Worm (Caenorhabditis elegans): ENCODE data around the gene F55A4.13.
A peak's percentile ranks its signal among the peaks of the same experiment; 100 is the strongest.

The F55A4.13 gene

ce11 chrX:992650-993403 lies 24.5 kb downstream of the F55A4.13 start (continued):
- TF ChIP-seq egl-27 (tag; optimal IDR thresholded peaks at IDR 0.05), result no peak
- peak; percentile 85 for TF ChIP-seq hmg-1.1 (GFP tag; IDR thresholded peaks at IDR 0.05)
- TF ChIP-seq nhr-237 (tag; optimal IDR thresholded peaks at IDR 0.05), result no peak
- no peak; the same call in 1 of the 2 replicates for TF ChIP-seq dmd-6 (GFP tag; IDR thresholded peaks at IDR 0.05)
- TF ChIP-seq lsy-2 (tag; optimal IDR thresholded peaks at IDR 0.05), result peak in 1 of 2 experiments; percentile 62
- TF ChIP-seq zag-1 (tag; optimal IDR thresholded peaks at IDR 0.05), result no peak
- TF ChIP-seq snpc-4 (tag; optimal IDR thresholded peaks at IDR 0.05), result no peak
- TF ChIP-seq nhr-11 (tag; optimal IDR thresholded peaks at IDR 0.05), result peak; percentile 47
- TF ChIP-seq vab-7 (GFP tag; IDR thresholded peaks at IDR 0.05), result no peak
- TF ChIP-seq lin-15B (tag; optimal IDR thresholded peaks at IDR 0.05), result no peak
- TF ChIP-seq ZK546.5 (tag; optimal IDR thresholded peaks at IDR 0.05), result no peak
- TF ChIP-seq mxl-3 (GFP tag; optimal IDR thresholded peaks at IDR 0.05), result no peak
- no peak for TF ChIP-seq madf-9 (GFP tag; conservative IDR thresholded peaks at IDR 0.05)
- no peak for TF ChIP-seq lin-29 (GFP tag; IDR thresholded peaks at IDR 0.05)
- no peak for TF ChIP-seq daf-12 (tag; optimal IDR thresholded peaks at IDR 0.05)
- TF ChIP-seq lin-39 (tag; optimal IDR thresholded peaks at IDR 0.05), result no peak
- TF ChIP-seq ceh-28 (tag; optimal IDR thresholded peaks at IDR 0.05), result no peak
- TF ChIP-seq spr-1 (tag; optimal IDR thresholded peaks at IDR 0.05), result peak; percentile 6
- TF ChIP-seq nhr-42 (GFP tag; IDR thresholded peaks at IDR 0.05), result no peak
- TF ChIP-seq F44E2.7 (GFP tag; IDR thresholded peaks at IDR 0.05), result no peak
- TF ChIP-seq F10B5.3 (tag; optimal IDR thresholded peaks at IDR 0.05), result no peak
- TF ChIP-seq lim-7 (GFP tag; IDR thresholded peaks at IDR 0.05), result no peak
- peak; percentile 82 for TF ChIP-seq F37D6.2 (tag; optimal IDR thresholded peaks at IDR 0.05)
- TF ChIP-seq nhr-76 (tag; optimal IDR thresholded peaks at IDR 0.05), result no peak
- TF ChIP-seq lin-13 (GFP tag; optimal IDR thresholded peaks at IDR 0.05), result no peak
- no peak for TF ChIP-seq F49E8.2 (tag; optimal IDR thresholded peaks at IDR 0.05; ENCODE audit: borderline replicate concordance)
- no peak for TF ChIP-seq unc-130 (GFP tag; optimal IDR thresholded peaks at IDR 0.05)
- TF ChIP-seq daf-19 (GFP tag; conservative IDR thresholded peaks at IDR 0.05), result 0 out of 2 replicates have a peak, but pooled peaks have one; percentile 12
- TF ChIP-seq egl-43 (GFP tag; IDR thresholded peaks at IDR 0.05), result no peak; the same call in 1 of the 2 replicates
- TF ChIP-seq mes-2 (tag; optimal IDR thresholded peaks at IDR 0.05; ENCODE audit: poor library complexity, severe bottlenecking), result peak; percentile 12
- no peak for TF ChIP-seq nhr-6 (tag; optimal IDR thresholded peaks at IDR 0.05)
- no peak for TF ChIP-seq ZK337.2 (GFP tag; IDR thresholded peaks at IDR 0.05)
- TF ChIP-seq ctbp-1 (GFP tag; IDR thresholded peaks at IDR 0.05), result 0 out of 2 replicates have a peak, but pooled peaks have one; percentile 54
- no peak for TF ChIP-seq nhr-25 (tag; optimal IDR thresholded peaks at IDR 0.05; ENCODE audit: borderline replicate concordance, insufficient read depth)
- TF ChIP-seq php-3 (GFP tag; IDR thresholded peaks at IDR 0.05), result no peak
- TF ChIP-seq jun-1 (tag; optimal IDR thresholded peaks at IDR 0.05), result no peak
- no peak for TF ChIP-seq spr-3 (GFP tag; optimal IDR thresholded peaks at IDR 0.05)
- no peak for TF ChIP-seq nhr-77 (tag; optimal IDR thresholded peaks at IDR 0.05)
- peak; percentile 30 for TF ChIP-seq ceh-32 (tag; optimal IDR thresholded peaks at IDR 0.05; ENCODE audit: poor library complexity)
- no peak for TF ChIP-seq zfp-3 (GFP tag; conservative IDR thresholded peaks at IDR 0.05)
- no peak for TF ChIP-seq dmd-8 (GFP tag; IDR thresholded peaks at IDR 0.05)
- TF ChIP-seq lin-1 (GFP tag; IDR thresholded peaks at IDR 0.05), result no peak
- TF ChIP-seq hlh-30 (tag; optimal IDR thresholded peaks at IDR 0.05; ENCODE audit: insufficient read depth), result peak; percentile 38
- no peak for TF ChIP-seq pha-4 (GFP tag; IDR thresholded peaks at IDR 0.05)
- TF ChIP-seq pha-4 (tag; optimal IDR thresholded peaks at IDR 0.05), result no peak
- peak; percentile 49 for TF ChIP-seq fkh-10 (GFP tag; optimal IDR thresholded peaks at IDR 0.05)
- TF ChIP-seq ceh-62 (tag; optimal IDR thresholded peaks at IDR 0.05), result no peak
- TF ChIP-seq set-16 (GFP tag; IDR thresholded peaks at IDR 0.05), result peak; percentile 93
- no peak for TF ChIP-seq nhr-102 (tag; optimal IDR thresholded peaks at IDR 0.05)
- no peak for TF ChIP-seq zip-11 (GFP tag; IDR thresholded peaks at IDR 0.05)

All from whole organism, L4 larva.